Worm (Caenorhabditis elegans): Measurements from ENCODE around the gene sea-1.

DNA sequence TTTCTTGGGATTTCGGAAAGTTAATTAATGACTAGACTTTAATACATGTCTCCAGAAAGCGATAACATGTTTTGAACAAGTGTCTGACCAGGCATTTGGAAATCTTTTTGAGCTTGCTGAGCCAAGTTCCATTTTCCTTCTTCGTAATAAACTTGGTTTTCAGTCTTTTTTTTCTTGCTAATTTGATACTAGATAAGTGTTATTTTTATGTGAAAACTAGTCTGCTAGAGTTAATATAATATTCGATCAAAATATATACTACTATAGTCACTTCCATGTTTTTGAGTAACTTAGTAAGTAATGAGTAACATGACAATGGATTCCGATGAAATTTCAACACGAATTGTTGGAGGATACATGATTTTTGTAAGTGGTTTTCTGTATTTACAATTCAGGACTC lies 35.9 kb upstream of the sea-1 start, which contains the start of gene srx-110:
- no peak for TF ChIP-seq flt-1 (GFP tag; IDR thresholded peaks at IDR 0.05)
- no peak for TF ChIP-seq cog-1 (tag; optimal IDR thresholded peaks at IDR 0.05)
- no peak for TF ChIP-seq tab-1 (GFP tag; IDR thresholded peaks at IDR 0.05)
- TF ChIP-seq klf-2 (GFP tag; conservative IDR thresholded peaks at IDR 0.05): no peak
- TF ChIP-seq med-1 (GFP tag; optimal IDR thresholded peaks at IDR 0.05; ENCODE audit: insufficient read depth): no peak
- no peak for TF ChIP-seq T22C8.4 (GFP tag; IDR thresholded peaks at IDR 0.05)
- TF ChIP-seq ref-1 (GFP tag; conservative IDR thresholded peaks at IDR 0.05): no peak
